Fruit fly (Drosophila melanogaster) whole organism, pupa: ENCODE data around the gene ND-24L.

Source experiments
- CG14655 ChIP-seq: fragments of 200-800 bp; sonication (Bioruptor generic); optimal IDR thresholded peaks from 3 replicates; lab custom pipeline; 2017; ENCODE audit warnings: mild to moderate bottlenecking, missing biosample characterization, missing genetic modification reagents, missing genetic modification characterization
- CG15710 ChIP-seq: fragments of 200-800 bp; sonication (Bioruptor generic); optimal IDR thresholded peaks from 2 replicates; lab custom pipeline; 2018; ENCODE audit warnings: missing biosample characterization, mild to moderate bottlenecking, missing genetic modification characterization, moderate library complexity
- CG17806 ChIP-seq: fragments of 200-800 bp; sonication (Bioruptor generic); optimal IDR thresholded peaks from 2 replicates; lab custom pipeline; 2018; ENCODE audit warnings: missing biosample characterization, mild to moderate bottlenecking, missing genetic modification characterization, moderate library complexity
- CG4496 ChIP-seq: fragments of 200-800 bp; sonication (Bioruptor generic); IDR thresholded peaks from 3 replicates; pipeline ENCODE4 v1.3.6; 2022; ENCODE audit warnings: missing biosample characterization, missing genetic modification characterization
- CG8301 ChIP-seq: fragments of 200-800 bp; sonication (Bioruptor generic); optimal IDR thresholded peaks from 2 replicates; lab custom pipeline; 2018; ENCODE audit warnings: missing biosample characterization, mild to moderate bottlenecking, missing genetic modification characterization
- CG9948 ChIP-seq: fragments of 200-800 bp; sonication (Bioruptor generic); optimal IDR thresholded peaks from 2 replicates; lab custom pipeline; 2018; ENCODE audit warnings: missing biosample characterization, mild to moderate bottlenecking, missing genetic modification characterization, moderate library complexity
- EcR ChIP-seq: fragments of 200-800 bp; sonication (Bioruptor generic); optimal IDR thresholded peaks from 3 replicates; lab custom pipeline; 2019; ENCODE audit warnings: missing biosample characterization, missing genetic modification characterization, mild to moderate bottlenecking, moderate library complexity, missing genetic modification reagents
- Pif1B ChIP-seq: fragments of 200-800 bp; sonication (Bioruptor generic); optimal IDR thresholded peaks from 3 replicates; lab custom pipeline; 2016; ENCODE audit warnings: missing biosample characterization, missing genetic modification characterization
- Snoo ChIP-seq: fragments of 200-800 bp; sonication (Bioruptor generic); optimal IDR thresholded peaks from 3 replicates; lab custom pipeline; 2017; ENCODE audit warnings: missing biosample characterization, mild to moderate bottlenecking, missing genetic modification characterization, inconsistent platforms
- gl ChIP-seq: fragments of 200-800 bp; sonication (Bioruptor generic); optimal IDR thresholded peaks from 2 replicates; lab custom pipeline; 2018; ENCODE audit warnings: missing biosample characterization, mild to moderate bottlenecking, missing genetic modification characterization

ND-24L gene

DNA sequence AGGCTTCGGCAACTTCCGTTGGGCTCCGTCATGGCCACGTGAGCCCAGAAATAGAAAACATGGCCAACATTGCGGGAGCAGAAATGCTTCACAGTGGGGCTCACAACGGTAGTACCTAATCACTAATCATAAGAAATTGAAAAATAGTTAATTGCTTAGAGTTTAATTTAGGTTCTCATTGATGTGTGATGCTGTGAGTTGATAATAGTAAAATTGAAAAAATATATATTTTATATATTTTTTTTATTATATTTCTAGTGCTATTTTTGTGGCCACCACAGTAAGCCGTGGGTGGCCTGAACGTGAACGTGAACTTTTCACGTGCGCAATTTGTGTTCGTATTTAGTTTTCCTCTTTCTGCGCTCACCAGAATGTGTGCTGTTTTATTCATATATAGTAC lies 10.1 kb downstream of the ND-24L start:
- no peak for TF ChIP-seq EcR
- TF ChIP-seq CG15710: no peak
- TF ChIP-seq CG17806 (tag; lab: Kevin White, UChicago): no peak
- peak; percentile 21 for TF ChIP-seq CG14655 (GFP tag; lab: Kevin White, UChicago)
- TF ChIP-seq gl (tag; lab: Kevin White, UChicago): no peak

DNA sequence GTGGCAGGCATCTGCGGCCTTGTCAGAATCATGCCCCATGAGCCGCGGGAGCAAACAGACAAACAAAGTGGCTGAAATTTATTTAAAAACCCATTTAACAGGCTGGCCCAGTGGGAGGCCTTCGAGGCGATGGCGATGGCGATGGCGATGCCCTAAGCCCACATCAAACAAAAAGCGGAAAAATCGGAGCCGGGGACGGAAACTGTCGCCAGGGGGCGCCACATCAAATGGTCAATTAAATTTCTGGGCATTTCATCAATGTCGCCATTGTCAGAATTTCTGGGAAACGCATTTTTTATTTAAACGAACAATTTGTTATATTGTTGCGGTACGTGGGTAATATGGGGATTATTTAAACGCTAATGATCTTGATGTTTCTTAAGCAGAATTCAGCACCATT lies 28.4 kb downstream of the ND-24L start:
- no peak for TF ChIP-seq CG4496 (GFP tag; lab: Robert Waterston, UW)
- no peak for TF ChIP-seq CG8301 (tag; lab: Kevin White, UChicago)
- no peak for TF ChIP-seq gl (tag; lab: Kevin White, UChicago)
- TF ChIP-seq CG17806 (tag; lab: Kevin White, UChicago): no peak
- no peak for TF ChIP-seq Pif1B (GFP tag; lab: Kevin White, UChicago)
- no peak for TF ChIP-seq CG9948 (tag; lab: Kevin White, UChicago)
- TF ChIP-seq Snoo (tag; lab: Kevin White, UChicago): no peak
